Worm (Caenorhabditis elegans): ENCODE measurements around the gene snpn-1.

- TF ChIP-seq W03F9.2 (tag; optimal IDR thresholded peaks at IDR 0.05) (no peak), dao-5 (tag; optimal IDR thresholded peaks at IDR 0.05) (no peak)
These were observed 2.6 kb upstream of the snpn-1 start for ce11 chrIV:5093462-5093861.

Measured in whole organism, L4/young adult.